Fruit fly (Drosophila melanogaster) whole organism, embryonic: ENCODE results near the gene CG13012.

Experiments used
- BtbVII ChIP-seq: fragments of 200-800 bp; sonication (Bioruptor generic); optimal IDR thresholded peaks from 3 replicates; lab custom pipeline; 2017; ENCODE audit warnings: missing biosample characterization, mild to moderate bottlenecking, missing genetic modification characterization
- CG10267 ChIP-seq: fragments of 200-800 bp; sonication (Bioruptor generic); optimal IDR thresholded peaks from 2 replicates; lab custom pipeline; 2018; ENCODE audit warnings: missing biosample characterization, mild to moderate bottlenecking, missing genetic modification characterization, moderate library complexity
- CG11696 ChIP-seq: fragments of 200-800 bp; sonication (Bioruptor generic); IDR thresholded peaks from 2 replicates; pipeline ENCODE4 v1.3.6; 2022; ENCODE audit warnings: missing biosample characterization, missing genetic modification characterization
- CG11723 ChIP-seq: fragments of 200-800 bp; sonication (Bioruptor generic); optimal IDR thresholded peaks from 2 replicates; lab custom pipeline; 2017; ENCODE audit warnings: missing biosample characterization, mild to moderate bottlenecking, missing genetic modification characterization
- CG12299 ChIP-seq: fragments of 200-800 bp; sonication (Bioruptor generic); optimal IDR thresholded peaks from 2 replicates; lab custom pipeline; 2018; ENCODE audit warnings: missing biosample characterization, mild to moderate bottlenecking, missing genetic modification characterization
- CG15011 ChIP-seq: fragments of 200-800 bp; sonication (Bioruptor generic); optimal IDR thresholded peaks from 3 replicates; lab custom pipeline; 2018; ENCODE audit warnings: missing biosample characterization, mild to moderate bottlenecking, missing genetic modification characterization
- CG1529 ChIP-seq: fragments of 200-800 bp; sonication (Bioruptor generic); optimal IDR thresholded peaks from 3 replicates; lab custom pipeline; 2018; ENCODE audit warnings: missing biosample characterization, missing genetic modification characterization
- CG1602 ChIP-seq: fragments of 200-800 bp; sonication (Bioruptor generic); optimal IDR thresholded peaks from 3 replicates; lab custom pipeline; 2016; ENCODE audit warnings: missing biosample characterization, missing genetic modification characterization
- CG1832 ChIP-seq: fragments of 200-800 bp; sonication (Bioruptor generic); optimal IDR thresholded peaks from 2 replicates; lab custom pipeline; 2017; ENCODE audit warnings: missing biosample characterization, mild to moderate bottlenecking, missing genetic modification characterization, inconsistent platforms
- CG2116 ChIP-seq: fragments of 200-800 bp; sonication (Bioruptor generic); optimal IDR thresholded peaks from 3 replicates; lab custom pipeline; 2018; ENCODE audit warnings: missing biosample characterization, mild to moderate bottlenecking, missing genetic modification characterization
- CG31365 ChIP-seq: fragments of 200-800 bp; sonication (Bioruptor generic); optimal IDR thresholded peaks from 2 replicates; lab custom pipeline; 2018; ENCODE audit warnings: missing biosample characterization, mild to moderate bottlenecking, missing genetic modification characterization
- CG32532 ChIP-seq: fragments of 200-800 bp; sonication (Bioruptor generic); IDR thresholded peaks from 2 replicates; pipeline ENCODE4 v1.3.6; 2022; ENCODE audit warnings: missing biosample characterization, missing genetic modification characterization
- CG3407 ChIP-seq: fragments of 200-800 bp; sonication (Bioruptor generic); optimal IDR thresholded peaks from 2 replicates; lab custom pipeline; 2018; ENCODE audit warnings: missing biosample characterization, mild to moderate bottlenecking, missing genetic modification characterization
- CG3726 ChIP-seq: fragments of 200-800 bp; sonication (Bioruptor generic); IDR thresholded peaks from 3 replicates; pipeline ENCODE4, ENCODE4 v1.3.6; 2022; ENCODE audit warnings: missing biosample characterization, missing genetic modification characterization
- CG3847 ChIP-seq: fragments of 200-800 bp; sonication (Bioruptor generic); IDR thresholded peaks from 2 replicates; pipeline ENCODE4 v1.3.6; 2022; ENCODE audit warnings: missing biosample characterization, missing genetic modification characterization
- CG4360 ChIP-seq: fragments of 200-800 bp; sonication (Bioruptor generic); IDR thresholded peaks from 2 replicates; pipeline ENCODE4 v1.3.6; 2022; ENCODE audit warnings: missing biosample characterization, missing genetic modification characterization
- CG6175 ChIP-seq: fragments of 200-800 bp; sonication (Bioruptor generic); IDR thresholded peaks from 3 replicates; pipeline ENCODE4 v1.3.6; 2022; ENCODE audit warnings: missing biosample characterization, missing genetic modification characterization
- CG6683 ChIP-seq: fragments of 200-800 bp; sonication (Bioruptor generic); optimal IDR thresholded peaks from 2 replicates; lab custom pipeline; 2017; ENCODE audit warnings: missing biosample characterization, mild to moderate bottlenecking, missing genetic modification characterization, missing genetic modification reagents
- CG6854 ChIP-seq: fragments of 200-800 bp; sonication (Bioruptor generic); optimal IDR thresholded peaks from 3 replicates; lab custom pipeline; 2017; ENCODE audit warnings: missing biosample characterization, mild to moderate bottlenecking, missing genetic modification characterization
- CG7839 ChIP-seq: fragments of 200-800 bp; sonication (Bioruptor generic); optimal IDR thresholded peaks from 3 replicates; lab custom pipeline; 2018; ENCODE audit warnings: missing biosample characterization, mild to moderate bottlenecking, missing genetic modification characterization, moderate library complexity
- CG8388 ChIP-seq: fragments of 200-800 bp; sonication (Bioruptor generic); optimal IDR thresholded peaks from 2 replicates; lab custom pipeline; 2019; ENCODE audit warnings: missing biosample characterization, mild to moderate bottlenecking, missing genetic modification characterization, moderate library complexity
- ERR ChIP-seq: fragments of 200-800 bp; sonication (Bioruptor generic); optimal IDR thresholded peaks from 2 replicates; lab custom pipeline; 2016; ENCODE audit warnings: missing biosample characterization, missing genetic modification characterization
- Ets65A ChIP-seq: fragments of 200-800 bp; sonication (Bioruptor generic); peaks from one replicate; lab custom pipeline; 2016; ENCODE audit warnings: missing biosample characterization, missing genetic modification characterization
- H2.0 ChIP-seq: fragments of 200-800 bp; sonication (Bioruptor generic); IDR thresholded peaks from 2 replicates; pipeline ENCODE4 v1.3.6; 2022; ENCODE audit warnings: missing biosample characterization, missing genetic modification characterization
- Jarid2 ChIP-seq: fragments of 200-800 bp; sonication (Bioruptor generic); optimal IDR thresholded peaks from 3 replicates; lab custom pipeline; 2017; ENCODE audit warnings: mild to moderate bottlenecking, missing biosample characterization, missing genetic modification reagents, missing genetic modification characterization
- MBD-R2 ChIP-seq: fragments of 200-800 bp; sonication (Bioruptor generic); IDR thresholded peaks from 2 replicates; pipeline ENCODE4 v1.3.6; 2022; ENCODE audit warnings: missing biosample characterization, missing genetic modification characterization
- Ptx1 ChIP-seq: fragments of 200-800 bp; sonication (Bioruptor generic); IDR thresholded peaks from 2 replicates; pipeline ENCODE4 v1.3.6; 2022; ENCODE audit warnings: missing biosample characterization, missing genetic modification characterization
- Xrp1 ChIP-seq: fragments of 200-800 bp; sonication (Bioruptor generic); IDR thresholded peaks from 2 replicates; pipeline ENCODE4 v1.3.6; 2022; ENCODE audit warnings: missing biosample characterization, missing genetic modification characterization
- crc ChIP-seq: fragments of 200-800 bp; sonication (Bioruptor generic); optimal IDR thresholded peaks from 2 replicates; lab custom pipeline; 2016; ENCODE audit warnings: missing biosample characterization, missing genetic modification characterization
- da ChIP-seq: fragments of 200-800 bp; sonication (Bioruptor generic); optimal IDR thresholded peaks from 2 replicates; lab custom pipeline; 2016; ENCODE audit warnings: missing biosample characterization, missing genetic modification characterization
- dm ChIP-seq: fragments of 200-800 bp; sonication (Bioruptor generic); optimal IDR thresholded peaks from 3 replicates; lab custom pipeline; 2016; ENCODE audit warnings: missing biosample characterization, missing genetic modification characterization
- dmrt11E ChIP-seq: fragments of 200-800 bp; sonication (Bioruptor generic); optimal IDR thresholded peaks from 3 replicates; lab custom pipeline; 2018; ENCODE audit warnings: missing biosample characterization, mild to moderate bottlenecking, missing genetic modification characterization, moderate library complexity
- dpn ChIP-seq, 2 experiments: fragments of 200-800 bp; sonication (Bioruptor generic); optimal IDR thresholded peaks; 3 replicates each; lab custom pipeline; 2016; ENCODE audit warnings: missing biosample characterization in 2 of 2, missing genetic modification characterization in 2 of 2
- dysf ChIP-seq: fragments of 200-800 bp; sonication (Bioruptor generic); IDR thresholded peaks from 3 replicates; pipeline ENCODE4 v1.3.6; 2022; ENCODE audit warnings: missing biosample characterization, missing genetic modification characterization
- emc ChIP-seq: fragments of 200-800 bp; sonication (Bioruptor generic); optimal IDR thresholded peaks from 2 replicates; lab custom pipeline; 2016; ENCODE audit warnings: missing biosample characterization, missing genetic modification characterization
- fd3F ChIP-seq: fragments of 200-800 bp; sonication (Bioruptor generic); optimal IDR thresholded peaks from 2 replicates; lab custom pipeline; 2018; ENCODE audit warnings: missing biosample characterization, mild to moderate bottlenecking, missing genetic modification characterization, moderate library complexity
- fd64A ChIP-seq: fragments of 200-800 bp; sonication (Bioruptor generic); optimal IDR thresholded peaks from 3 replicates; lab custom pipeline; 2018; ENCODE audit warnings: missing biosample characterization, mild to moderate bottlenecking, missing genetic modification characterization
- fru ChIP-seq: fragments of >200 bp; optimal IDR thresholded peaks from 2 replicates; lab custom pipeline; 2017
- gsb ChIP-seq: fragments of 200-800 bp; sonication (Bioruptor generic); IDR thresholded peaks from 2 replicates; pipeline ENCODE4 v1.3.6; 2022; ENCODE audit warnings: missing biosample characterization, missing genetic modification characterization
- hth ChIP-seq: fragments of >200 bp; optimal IDR thresholded peaks from 2 replicates; lab custom pipeline; 2017; ENCODE audit warnings: inconsistent platforms
- kni ChIP-seq: fragments of 200-800 bp; sonication (Bioruptor generic); optimal IDR thresholded peaks from 3 replicates; lab custom pipeline; 2017; ENCODE audit warnings: mild to moderate bottlenecking, missing biosample characterization, missing genetic modification reagents, missing genetic modification characterization
- knrl ChIP-seq: fragments of 200-800 bp; sonication (Bioruptor generic); IDR thresholded peaks from 3 replicates; pipeline ENCODE4 v1.3.6; 2022; ENCODE audit warnings: missing biosample characterization, missing genetic modification characterization; ENCODE audit not compliant: partially characterized antibody
- nau ChIP-seq: fragments of 200-800 bp; sonication (Bioruptor generic); optimal IDR thresholded peaks from 3 replicates; lab custom pipeline; 2017; ENCODE audit warnings: missing biosample characterization, mild to moderate bottlenecking, missing genetic modification characterization, missing genetic modification reagents
- row ChIP-seq: fragments of 200-800 bp; sonication (Bioruptor generic); IDR thresholded peaks from 3 replicates; pipeline ENCODE4 v1.3.6; 2022; ENCODE audit warnings: missing biosample characterization, missing genetic modification characterization
- salm ChIP-seq: fragments of 200-800 bp; sonication (Bioruptor generic); optimal IDR thresholded peaks from 2 replicates; lab custom pipeline; 2018; ENCODE audit warnings: missing biosample characterization, mild to moderate bottlenecking, missing genetic modification characterization
- schlank ChIP-seq: fragments of 200-800 bp; sonication (Bioruptor generic); optimal IDR thresholded peaks from 2 replicates; lab custom pipeline; 2018; ENCODE audit warnings: missing biosample characterization, mild to moderate bottlenecking, missing genetic modification characterization
- scrt ChIP-seq: fragments of 200-800 bp; sonication (Bioruptor generic); optimal IDR thresholded peaks from 2 replicates; lab custom pipeline; 2018; ENCODE audit warnings: missing biosample characterization, mild to moderate bottlenecking, missing genetic modification characterization, moderate library complexity
- stc ChIP-seq: fragments of 200-800 bp; sonication (Bioruptor generic); IDR thresholded peaks from 2 replicates; pipeline ENCODE4 v1.3.6; 2022; ENCODE audit warnings: missing biosample characterization, missing genetic modification characterization
- tio ChIP-seq: fragments of 200-800 bp; sonication (Bioruptor generic); optimal IDR thresholded peaks from 2 replicates; lab custom pipeline; 2017; ENCODE audit warnings: missing biosample characterization, missing genetic modification characterization, inconsistent platforms
- trh ChIP-seq: fragments of 200-800 bp; sonication (Bioruptor generic); optimal IDR thresholded peaks from 2 replicates; lab custom pipeline; 2016; ENCODE audit warnings: missing biosample characterization, missing genetic modification characterization
- zf30C ChIP-seq: fragments of 200-800 bp; sonication (Bioruptor generic); optimal IDR thresholded peaks from 3 replicates; lab custom pipeline; 2018; ENCODE audit warnings: missing biosample characterization, mild to moderate bottlenecking, missing genetic modification characterization
- zfh1 ChIP-seq: fragments of 200-800 bp; sonication (Bioruptor generic); IDR thresholded peaks from 3 replicates; pipeline ENCODE4 v1.3.6; 2022; ENCODE audit warnings: missing biosample characterization, missing genetic modification characterization

The CG13012 gene

dm6 chrX:16691440-16691839, 14.9 kb upstream of the CG13012 start (continued):
- TF ChIP-seq CG6854 (GFP tag; lab: Kevin White, UChicago) = peak; percentile 18
- TF ChIP-seq CG31365 (tag; lab: Kevin White, UChicago) = peak; percentile 61
- peak; percentile 11 for TF ChIP-seq kni
- TF ChIP-seq hth (lab: Kevin White, UChicago) = no peak
- TF ChIP-seq Xrp1 = peak; percentile 91
- TF ChIP-seq trh (GFP tag; lab: Kevin White, UChicago) = peak; percentile 58
- peak; percentile 36 for TF ChIP-seq dm
- TF ChIP-seq tio (GFP tag; lab: Kevin White, UChicago) = peak; percentile 70
- TF ChIP-seq scrt = peak; percentile 39
- TF ChIP-seq schlank = peak; percentile 37
- peak; percentile 92 for TF ChIP-seq H2.0
- peak; percentile 42 for TF ChIP-seq CG12299
- peak; percentile 61 for TF ChIP-seq CG3847 (GFP tag; lab: Robert Waterston, UW)
- TF ChIP-seq CG1602 (GFP tag; lab: Kevin White, UChicago) = peak; percentile 76
- peak; percentile 29 for TF ChIP-seq da (GFP tag; lab: Kevin White, UChicago)
- peak; percentile 85 for TF ChIP-seq CG32532
- no peak for TF ChIP-seq zf30C (GFP tag; lab: Kevin White, UChicago)
- no peak for TF ChIP-seq fru (lab: Kevin White, UChicago)
- TF ChIP-seq CG3407 (GFP tag; lab: Kevin White, UChicago) = peak; percentile 84
- peak; percentile 55 for TF ChIP-seq CG15011 (GFP tag; lab: Kevin White, UChicago)
- TF ChIP-seq BtbVII (GFP tag; lab: Kevin White, UChicago) = peak; percentile 43
- TF ChIP-seq CG1832 (GFP tag; lab: Kevin White, UChicago) = no peak
- peak; percentile 94 for TF ChIP-seq zfh1 (GFP tag; lab: Robert Waterston, UW)
- TF ChIP-seq ERR (GFP tag; lab: Kevin White, UChicago) = peak; percentile 61
- peak; percentile 76 for TF ChIP-seq CG11723 (GFP tag; lab: Kevin White, UChicago)
- peak; percentile 87 for TF ChIP-seq stc
- TF ChIP-seq Ptx1 = peak; percentile 89
- TF ChIP-seq row = peak; percentile 88
- peak; percentile 80 for TF ChIP-seq salm (tag; lab: Kevin White, UChicago)
- TF ChIP-seq dpn (GFP tag; optimal IDR thresholded peaks at IDR 0.05; lab: Kevin White, UChicago) = peak; percentile 82 to 89
- TF ChIP-seq CG1529 (GFP tag; lab: Kevin White, UChicago) = peak; percentile 88
- peak; percentile 61; the same call in 1 of the 2 replicates for TF ChIP-seq gsb (GFP tag; lab: Robert Waterston, UW)
- TF ChIP-seq CG4360 (GFP tag; lab: Robert Waterston, UW) = peak; percentile 68
- TF ChIP-seq CG6175 (GFP tag; lab: Robert Waterston, UW) = no peak
- TF ChIP-seq CG11696 (GFP tag; lab: Robert Waterston, UW) = peak; percentile 97
- TF ChIP-seq CG10267 (tag; lab: Kevin White, UChicago) = peak; percentile 78
- TF ChIP-seq CG8388 (GFP tag; lab: Kevin White, UChicago) = peak; percentile 90
- peak; percentile 66 for TF ChIP-seq crc
- TF ChIP-seq dysf (GFP tag; lab: Robert Waterston, UW) = peak; percentile 88
- TF ChIP-seq Jarid2 (GFP tag; lab: Kevin White, UChicago) = peak; percentile 56
- peak; percentile 42 for TF ChIP-seq CG2116 (GFP tag; lab: Kevin White, UChicago)
- TF ChIP-seq knrl = no peak
- peak; percentile 37 for TF ChIP-seq fd3F
- peak; percentile 97 for TF ChIP-seq Ets65A (GFP tag; lab: Kevin White, UChicago)
- peak; percentile 89 for TF ChIP-seq CG7839 (tag; lab: Kevin White, UChicago)
- TF ChIP-seq CG3726 (GFP tag; lab: Robert Waterston, UW) = peak; percentile 84
- TF ChIP-seq nau (GFP tag; lab: Kevin White, UChicago) = peak; percentile 73
- TF ChIP-seq CG6683 (GFP tag; lab: Kevin White, UChicago) = peak; percentile 25
- TF ChIP-seq fd64A (GFP tag; lab: Kevin White, UChicago) = peak; percentile 74
- TF ChIP-seq dmrt11E = peak; percentile 85
- peak; percentile 49 for TF ChIP-seq emc (GFP tag; lab: Kevin White, UChicago)
- TF ChIP-seq MBD-R2 = peak; percentile 36; the same call in 1 of the 2 replicates
